Fruit fly (Drosophila melanogaster) whole organism: Measurements from ENCODE around the gene Ptp61F.

Source experiments
- Dll ChIP-seq: fragments of >200 bp; optimal IDR thresholded peaks from 2 replicates; lab custom pipeline; 2017
- pan ChIP-seq: fragments of >200 bp; optimal IDR thresholded peaks from 2 replicates; lab custom pipeline; 2017
- psq ChIP-seq: fragments of >200 bp; optimal IDR thresholded peaks from 2 replicates; lab custom pipeline; 2017
- usp ChIP-seq: fragments of >200 bp; optimal IDR thresholded peaks from 2 replicates; lab custom pipeline; 2017; ENCODE audit warnings: missing biosample characterization, missing genetic modification characterization, mixed read lengths

DNA sequence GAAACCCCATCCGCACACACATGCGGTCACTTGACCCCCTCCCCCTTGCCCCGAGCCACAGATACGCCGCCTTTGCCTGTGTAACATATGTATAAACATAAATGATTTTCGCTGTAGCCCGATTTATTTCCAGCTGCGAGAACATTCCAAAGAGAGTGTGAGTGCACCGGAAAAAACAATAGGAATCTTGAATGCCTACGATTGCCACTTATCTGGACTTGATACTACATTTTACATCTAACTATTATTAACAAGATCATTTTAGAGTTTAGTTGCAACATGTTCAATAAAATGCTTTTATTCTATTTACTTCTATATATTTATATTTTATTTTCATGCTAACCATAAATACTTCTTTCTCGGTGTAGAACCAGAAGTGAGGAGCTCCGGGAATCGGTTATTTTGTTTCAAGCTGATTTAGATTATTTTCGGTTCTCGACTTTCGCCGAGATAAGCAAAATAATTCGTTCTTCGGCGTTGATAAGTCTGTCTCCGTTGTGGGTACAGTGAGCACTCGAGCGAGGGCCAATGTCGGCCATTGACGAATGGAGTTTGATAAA is 174.9 kb downstream of the Ptp61F start:
- TF ChIP-seq pan (lab: Kevin White, UChicago) (no peak), psq (no peak), Dll (lab: Kevin White, UChicago) (no peak), usp (no peak)
